Fruit fly (Drosophila melanogaster): Measurements from ENCODE around the gene CG34269.

CG34269 gene

DNA sequence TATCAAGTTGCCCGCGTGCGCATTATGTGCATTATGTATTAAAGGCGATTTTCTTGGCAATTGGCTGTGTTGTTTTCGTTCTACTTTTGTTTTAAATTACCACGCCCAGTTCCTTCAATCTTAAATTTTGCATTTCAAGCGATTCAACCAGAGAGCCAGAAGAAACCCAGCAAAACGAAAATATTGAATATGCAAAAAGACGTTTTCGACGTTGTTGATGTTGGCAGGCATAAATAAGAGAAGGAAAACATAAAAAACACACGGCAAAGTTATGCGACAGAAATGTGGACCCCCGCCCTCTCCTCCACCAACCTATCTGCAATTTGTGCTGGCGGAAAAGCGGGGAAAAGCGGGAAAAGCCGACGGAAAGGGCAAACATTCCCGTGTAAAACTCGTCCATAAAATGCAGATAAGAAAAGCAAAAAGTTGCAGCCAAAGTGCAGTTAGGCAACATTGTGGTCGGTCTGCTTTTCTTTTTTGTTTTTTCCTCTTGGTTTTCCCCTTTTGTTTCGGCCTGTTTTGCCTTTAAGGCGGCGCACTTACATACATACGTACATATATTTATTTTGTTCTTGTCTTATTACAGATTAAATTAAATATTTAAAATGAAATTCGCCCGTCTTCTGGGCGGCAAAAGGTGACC lies 27.9 kb downstream of the CG34269 start:
- TF ChIP-seq CG15710 (tag; optimal IDR thresholded peaks at IDR 0.05) (no peak), Ets98B (GFP tag; IDR thresholded peaks at IDR 0.05) (no peak), CG8159 (tag; optimal IDR thresholded peaks at IDR 0.05) (no peak), CG4496 (GFP tag; IDR thresholded peaks at IDR 0.05) (0 out of 3 replicates have a peak, but pooled peaks have one; percentile 37)

- peak; percentile 71 for TF ChIP-seq CG13204 (GFP tag; optimal IDR thresholded peaks at IDR 0.05)
- TF ChIP-seq EcR (GFP tag; optimal IDR thresholded peaks at IDR 0.05): peak; percentile 15
- peak; percentile 44 for TF ChIP-seq CG9948 (tag; optimal IDR thresholded peaks at IDR 0.05)
- TF ChIP-seq CG14655 (GFP tag; optimal IDR thresholded peaks at IDR 0.05): peak; percentile 55
- no peak for TF ChIP-seq D1 (tag; optimal IDR thresholded peaks at IDR 0.05)
- peak; percentile 53 for TF ChIP-seq Pif1A (GFP tag; optimal IDR thresholded peaks at IDR 0.05)
- TF ChIP-seq CG4496 (GFP tag; IDR thresholded peaks at IDR 0.05): peak; percentile 89
- peak; percentile 71 for TF ChIP-seq CG15710 (tag; optimal IDR thresholded peaks at IDR 0.05)
- TF ChIP-seq rn (GFP tag; IDR thresholded peaks at IDR 0.05): peak; percentile 60
- peak; percentile 53 for TF ChIP-seq CG17806 (tag; optimal IDR thresholded peaks at IDR 0.05)
- TF ChIP-seq CG10348 (GFP tag; IDR thresholded peaks at IDR 0.05): peak; percentile 56; the same call in 1 of the 2 replicates
- peak; percentile 89 for TF ChIP-seq CG32121 (GFP tag; IDR thresholded peaks at IDR 0.05)
- peak; percentile 36 for TF ChIP-seq CG8301 (tag; optimal IDR thresholded peaks at IDR 0.05)
- peak; percentile 89 for TF ChIP-seq Ets98B (GFP tag; IDR thresholded peaks at IDR 0.05)
- TF ChIP-seq CG34367 (tag; optimal IDR thresholded peaks at IDR 0.05): peak; percentile 52
- TF ChIP-seq gl (tag; optimal IDR thresholded peaks at IDR 0.05): no peak
- peak; percentile 75 for TF ChIP-seq CG12605 (GFP tag; IDR thresholded peaks at IDR 0.05)
- TF ChIP-seq CG8159 (tag; optimal IDR thresholded peaks at IDR 0.05): peak; percentile 65
- TF ChIP-seq Snoo (tag; optimal IDR thresholded peaks at IDR 0.05): peak; percentile 57
- TF ChIP-seq fd96Ca (GFP tag; IDR thresholded peaks at IDR 0.05): peak; percentile 90
- TF ChIP-seq Pif1B (GFP tag; optimal IDR thresholded peaks at IDR 0.05): no peak
Observed at dm6 chr3L:557294-557693, 29.2 kb downstream of the CG34269 start.

DNA sequence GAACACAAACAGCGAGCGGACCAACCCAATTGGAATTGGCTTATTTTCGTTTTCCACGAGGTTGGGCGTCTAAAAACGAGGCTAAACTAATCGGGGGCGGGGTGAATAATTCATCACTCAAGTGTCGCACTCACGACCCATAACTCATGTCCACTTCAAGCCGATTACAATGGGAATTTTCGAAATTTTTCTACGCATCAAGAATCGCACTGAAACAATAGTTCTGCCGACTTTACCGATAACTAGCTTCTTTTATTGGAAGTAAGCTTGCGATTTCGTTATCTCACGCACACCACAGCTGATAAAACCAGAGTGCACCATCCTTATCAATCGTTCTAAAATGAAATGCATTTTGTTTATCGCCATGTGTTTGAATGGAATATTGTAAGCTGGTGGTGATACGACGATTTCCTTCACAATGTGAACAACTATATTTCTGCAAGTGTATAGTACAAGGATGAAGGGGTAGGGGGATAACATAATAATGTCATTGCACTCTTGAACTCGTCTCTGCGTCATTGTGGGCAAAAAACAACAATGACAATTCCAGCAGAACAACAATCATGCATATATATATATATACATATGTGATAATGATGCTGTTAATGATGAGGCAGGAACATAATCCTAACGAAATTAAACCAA lies 31.4 kb downstream of the CG34269 start:
- TF ChIP-seq CG9948 (tag; optimal IDR thresholded peaks at IDR 0.05) (peak; percentile 4), CG32121 (GFP tag; IDR thresholded peaks at IDR 0.05) (no peak), Pif1B (GFP tag; optimal IDR thresholded peaks at IDR 0.05) (no peak), CG15710 (tag; optimal IDR thresholded peaks at IDR 0.05) (no peak), Ets98B (GFP tag; IDR thresholded peaks at IDR 0.05) (no peak), EcR (GFP tag; optimal IDR thresholded peaks at IDR 0.05) (peak; percentile 96), D1 (tag; optimal IDR thresholded peaks at IDR 0.05) (no peak), fd96Ca (GFP tag; IDR thresholded peaks at IDR 0.05) (no peak), CG8301 (tag; optimal IDR thresholded peaks at IDR 0.05) (peak; percentile 7), CG13204 (GFP tag; optimal IDR thresholded peaks at IDR 0.05) (no peak), CG14655 (GFP tag; optimal IDR thresholded peaks at IDR 0.05) (peak; percentile 11), rn (GFP tag; IDR thresholded peaks at IDR 0.05) (no peak), CG8159 (tag; optimal IDR thresholded peaks at IDR 0.05) (no peak), CG12605 (GFP tag; IDR thresholded peaks at IDR 0.05) (no peak)

dm6 chr3L:561117-561516 lies 33.0 kb downstream of the CG34269 start:
- TF ChIP-seq CG4496 (GFP tag; IDR thresholded peaks at IDR 0.05) (0 out of 3 replicates have a peak, but pooled peaks have one; percentile 39), CG17806 (tag; optimal IDR thresholded peaks at IDR 0.05) (no peak), CG8159 (tag; optimal IDR thresholded peaks at IDR 0.05) (no peak), CG32121 (GFP tag; IDR thresholded peaks at IDR 0.05) (peak; percentile 25; the same call in 1 of the 2 replicates), gl (tag; optimal IDR thresholded peaks at IDR 0.05) (no peak), CG9948 (tag; optimal IDR thresholded peaks at IDR 0.05) (no peak), EcR (GFP tag; optimal IDR thresholded peaks at IDR 0.05) (peak; percentile 52), CG13204 (GFP tag; optimal IDR thresholded peaks at IDR 0.05) (no peak), CG12605 (GFP tag; IDR thresholded peaks at IDR 0.05) (no peak), CG8301 (tag; optimal IDR thresholded peaks at IDR 0.05) (no peak), CG14655 (GFP tag; optimal IDR thresholded peaks at IDR 0.05) (no peak), Pif1B (GFP tag; optimal IDR thresholded peaks at IDR 0.05) (no peak), CG15710 (tag; optimal IDR thresholded peaks at IDR 0.05) (no peak), fd96Ca (GFP tag; IDR thresholded peaks at IDR 0.05) (peak; percentile 22; the same call in 1 of the 3 replicates), Ets98B (GFP tag; IDR thresholded peaks at IDR 0.05) (peak; percentile 16; the same call in 1 of the 2 replicates)

- TF ChIP-seq CG4496 (GFP tag; IDR thresholded peaks at IDR 0.05): peak; percentile 41; the same call in 1 of the 3 replicates
- TF ChIP-seq CG8159 (tag; optimal IDR thresholded peaks at IDR 0.05): no peak
- no peak for TF ChIP-seq CG32121 (GFP tag; IDR thresholded peaks at IDR 0.05)
- TF ChIP-seq CG17806 (tag; optimal IDR thresholded peaks at IDR 0.05): no peak
- TF ChIP-seq CG8301 (tag; optimal IDR thresholded peaks at IDR 0.05): no peak
- TF ChIP-seq EcR (GFP tag; optimal IDR thresholded peaks at IDR 0.05): peak; percentile 30
- no peak for TF ChIP-seq CG15710 (tag; optimal IDR thresholded peaks at IDR 0.05)
- no peak for TF ChIP-seq CG12605 (GFP tag; IDR thresholded peaks at IDR 0.05)
Observed at dm6 chr3L:561772-562454, 33.8 kb downstream of the CG34269 start.

Data from whole organism, pupa.